Worm (Caenorhabditis elegans): ENCODE results near the gene obr-2.

Gene obr-2

ce11 chrV:15059534-15059933 is 45.5 kb upstream of the obr-2 start, which contains the start of the genes mcm-3 and C25D7.15 (continued):
- TF ChIP-seq nfya-2 (GFP tag; IDR thresholded peaks at IDR 0.05) (no peak), C17E4.6 (GFP tag; IDR thresholded peaks at IDR 0.05) (no peak), egl-18 (GFP tag; IDR thresholded peaks at IDR 0.05) (no peak), nhr-120 (GFP tag; IDR thresholded peaks at IDR 0.05) (no peak), lin-35 (GFP tag; optimal IDR thresholded peaks at IDR 0.05) (peak in 2 of 3 experiments; percentile 45 to 62), madf-8 (GFP tag; conservative IDR thresholded peaks at IDR 0.05) (peak; percentile 90), repo-1 (tag; optimal IDR thresholded peaks at IDR 0.05) (no peak), attf-5 (GFP tag; optimal IDR thresholded peaks at IDR 0.05) (no peak), ama-1 (optimal IDR thresholded peaks at IDR 0.05) (no peak), ama-1 (GFP tag; optimal IDR thresholded peaks at IDR 0.05) (no peak), mes-4 (tag; optimal IDR thresholded peaks at IDR 0.05) (no peak), F23B12.7 (tag; optimal IDR thresholded peaks at IDR 0.05; ENCODE audit: insufficient read depth) (no peak), F10E7.11 (tag; optimal IDR thresholded peaks at IDR 0.05) (no peak), madf-6 (GFP tag; IDR thresholded peaks at IDR 0.05) (peak; percentile 97), tlf-1 (GFP tag; optimal IDR thresholded peaks at IDR 0.05) (peak; percentile 68), ekl-4 (GFP tag; IDR thresholded peaks at IDR 0.05) (no peak), Y53F4B.3 (GFP tag; IDR thresholded peaks at IDR 0.05) (no peak), rcor-1 (GFP tag; IDR thresholded peaks at IDR 0.05) (peak; percentile 50), B0336.3 (GFP tag; IDR thresholded peaks at IDR 0.05) (peak; percentile 50; the same call in 1 of the 2 replicates), ceh-79 (tag; optimal IDR thresholded peaks at IDR 0.05) (no peak), K12H6.12 (tag; optimal IDR thresholded peaks at IDR 0.05) (no peak), Y95B8A.8 (GFP tag; IDR thresholded peaks at IDR 0.05) (peak; percentile 61; the same call in 1 of the 2 replicates), F57A8.1 (GFP tag; optimal IDR thresholded peaks at IDR 0.05) (no peak), ceh-91 (GFP tag; IDR thresholded peaks at IDR 0.05) (peak; percentile 89), tbx-9 (tag; optimal IDR thresholded peaks at IDR 0.05; ENCODE audit: borderline replicate concordance) (no peak), gei-17 (GFP tag; optimal IDR thresholded peaks at IDR 0.05) (no peak), sptf-2 (GFP tag; optimal IDR thresholded peaks at IDR 0.05) (no peak), lir-1 (GFP tag; conservative IDR thresholded peaks at IDR 0.05) (no peak), nhr-80 (tag; optimal IDR thresholded peaks at IDR 0.05) (no peak), sea-2 (GFP tag; IDR thresholded peaks at IDR 0.05) (no peak), aptf-3 (GFP tag; IDR thresholded peaks at IDR 0.05) (no peak), F55B11.4 (tag; optimal IDR thresholded peaks at IDR 0.05; ENCODE audit: borderline replicate concordance, insufficient read depth) (no peak), lsl-1 (GFP tag; optimal IDR thresholded peaks at IDR 0.05) (peak; percentile 78), zfh-2 (GFP tag; conservative IDR thresholded peaks at IDR 0.05) (no peak), B0035.1 (tag; optimal IDR thresholded peaks at IDR 0.05) (no peak), B0261.1 (tag; optimal IDR thresholded peaks at IDR 0.05) (no peak), ZK185.1 (tag; optimal IDR thresholded peaks at IDR 0.05; ENCODE audit: poor library complexity, severe bottlenecking) (no peak), T26A5.8 (tag; optimal IDR thresholded peaks at IDR 0.05) (no peak), nhr-179 (tag; optimal IDR thresholded peaks at IDR 0.05) (no peak), ceh-58 (GFP tag; IDR thresholded peaks at IDR 0.05) (no peak), rec-8 (tag; optimal IDR thresholded peaks at IDR 0.05) (no peak), let-526 (GFP tag; IDR thresholded peaks at IDR 0.05) (no peak), mcd-1 (GFP tag; IDR thresholded peaks at IDR 0.05) (peak; percentile 49), ztf-25 (GFP tag; IDR thresholded peaks at IDR 0.05) (no peak), dpl-1 (GFP tag; optimal IDR thresholded peaks at IDR 0.05) (peak; percentile 89)
